Fruit fly (Drosophila melanogaster) whole organism, adult: ENCODE results near the gene alphaKap4.

Experiments
- CG11617 ChIP-seq: fragments of 200-800 bp; sonication (Bioruptor generic); optimal IDR thresholded peaks from 2 replicates; lab custom pipeline; 2017; ENCODE audit warnings: mild to moderate bottlenecking, missing biosample characterization, missing genetic modification reagents, missing genetic modification characterization
- CG14711 ChIP-seq: fragments of 200-800 bp; sonication (Bioruptor generic); optimal IDR thresholded peaks from 2 replicates; lab custom pipeline; 2018; ENCODE audit warnings: missing biosample characterization, mild to moderate bottlenecking, missing genetic modification characterization, moderate library complexity
- CG1620 ChIP-seq: fragments of 200-800 bp; sonication (Bioruptor generic); optimal IDR thresholded peaks from 2 replicates; lab custom pipeline; 2016; ENCODE audit warnings: missing biosample characterization, missing genetic modification characterization
- CG33017 ChIP-seq: fragments of 200-800 bp; sonication (Bioruptor generic); optimal IDR thresholded peaks from 2 replicates; lab custom pipeline; 2018; ENCODE audit warnings: missing biosample characterization, mild to moderate bottlenecking, missing genetic modification characterization, moderate library complexity
- CG7045 ChIP-seq: fragments of 200-800 bp; sonication (Bioruptor generic); optimal IDR thresholded peaks from 2 replicates; lab custom pipeline; 2017; ENCODE audit warnings: missing biosample characterization, mild to moderate bottlenecking, missing genetic modification characterization
- CG7101 ChIP-seq: fragments of 200-800 bp; sonication (Bioruptor generic); optimal IDR thresholded peaks from 2 replicates; lab custom pipeline; 2018; ENCODE audit warnings: missing biosample characterization, mild to moderate bottlenecking, missing genetic modification characterization, moderate library complexity
- Clk ChIP-seq: fragments of 200-800 bp; sonication (Bioruptor generic); optimal IDR thresholded peaks from 2 replicates; lab custom pipeline; 2017; ENCODE audit warnings: missing biosample characterization, missing genetic modification characterization
- Hr96 ChIP-seq: fragments of 200-800 bp; sonication (Bioruptor generic); optimal IDR thresholded peaks from 2 replicates; lab custom pipeline; 2016; ENCODE audit warnings: missing biosample characterization, missing genetic modification characterization
- Mnt ChIP-seq: fragments of 200-800 bp; sonication (Bioruptor generic); optimal IDR thresholded peaks from 2 replicates; lab custom pipeline; 2016; ENCODE audit warnings: missing biosample characterization, mild to moderate bottlenecking, missing genetic modification characterization
- bab1 ChIP-seq: fragments of 200-800 bp; sonication (Bioruptor generic); optimal IDR thresholded peaks from 3 replicates; lab custom pipeline; 2019; ENCODE audit warnings: missing biosample characterization, mild to moderate bottlenecking, missing genetic modification characterization, moderate library complexity
- cic ChIP-seq: fragments of 200-800 bp; sonication (Bioruptor generic); optimal IDR thresholded peaks from 2 replicates; lab custom pipeline; 2017; ENCODE audit warnings: missing biosample characterization, mild to moderate bottlenecking, missing genetic modification characterization, moderate library complexity
- cnc ChIP-seq, 2 experiments: fragments of >200 bp; optimal IDR thresholded peaks; 2 replicates each; lab custom pipeline; 2017
- pad ChIP-seq: fragments of 200-800 bp; sonication (Bioruptor generic); optimal IDR thresholded peaks from 3 replicates; lab custom pipeline; 2017; ENCODE audit warnings: missing biosample characterization, missing genetic modification characterization, mild to moderate bottlenecking, moderate library complexity, missing genetic modification reagents
- tj ChIP-seq: fragments of 200-800 bp; sonication (Bioruptor generic); optimal IDR thresholded peaks from 3 replicates; lab custom pipeline; 2017; ENCODE audit warnings: missing biosample characterization, mild to moderate bottlenecking, missing genetic modification characterization, moderate library complexity

DNA sequence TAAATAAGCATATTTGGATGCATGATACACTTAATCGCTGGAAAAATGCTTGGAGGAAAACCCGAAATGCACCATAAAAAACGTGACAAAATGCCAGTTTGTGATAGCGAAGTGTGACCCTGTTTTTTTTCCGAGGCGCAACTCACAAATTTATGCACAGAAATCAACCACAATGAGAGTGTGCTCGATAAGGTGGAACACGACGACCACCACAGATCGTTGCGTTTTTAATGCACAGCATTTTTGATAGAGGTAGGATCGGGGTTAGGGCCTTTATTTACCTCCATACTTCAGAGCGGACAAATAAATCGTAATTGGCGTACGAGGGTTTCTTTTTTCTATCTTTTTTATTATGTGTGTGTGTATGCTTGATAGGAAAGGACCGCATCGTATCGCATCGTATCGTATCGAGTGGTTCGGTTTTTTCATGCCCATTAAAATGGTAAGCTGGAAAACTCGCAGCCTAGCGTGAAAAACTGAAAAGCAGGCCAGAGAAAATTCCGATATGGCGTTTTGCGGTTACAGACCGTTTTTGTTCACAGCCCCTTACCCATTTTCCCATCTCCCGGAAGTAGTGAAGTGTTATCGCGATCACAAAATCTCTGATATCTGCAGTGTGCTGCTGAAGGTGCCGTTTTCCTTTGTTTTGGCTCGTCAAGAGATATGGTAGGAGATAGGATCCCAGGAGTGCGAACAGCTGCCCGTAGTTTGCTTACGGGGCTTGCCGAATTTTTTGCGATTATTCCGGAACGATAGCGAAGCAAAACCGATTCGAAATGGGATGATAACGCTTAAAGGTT is 30.1 kb downstream of the alphaKap4 start:
- TF ChIP-seq Mnt (no peak), tj (GFP tag; lab: Kevin White, UChicago) (no peak), pad (GFP tag; lab: Kevin White, UChicago) (no peak), CG14711 (tag; lab: Kevin White, UChicago) (no peak), CG7101 (no peak), Hr96 (no peak), Clk (no peak), CG7045 (GFP tag; lab: Kevin White, UChicago) (no peak), CG1620 (GFP tag; lab: Kevin White, UChicago) (no peak), CG11617 (GFP tag; lab: Kevin White, UChicago) (no peak), cic (GFP tag; lab: Kevin White, UChicago) (no peak), bab1 (GFP tag; lab: Kevin White, UChicago) (no peak), cnc (optimal IDR thresholded peaks at IDR 0.05; lab: Kevin White, UChicago) (no peak), CG33017 (tag; lab: Kevin White, UChicago) (no peak)
